Worm (Caenorhabditis elegans) whole organism, L2 larva: ENCODE results near the gene K01G5.10.
A peak's percentile ranks its signal among the peaks of the same experiment; 100 is the strongest.

Experiments used
- C34F6.9 ChIP-seq: fragments of 150-350 bp; optimal IDR thresholded peaks from 2 replicates; lab custom pipeline; 2014; ENCODE audit warnings: missing biosample characterization, missing genetic modification characterization
- F13H6.1 ChIP-seq: sonication (generic microtip); optimal IDR thresholded peaks from 2 replicates; lab custom pipeline; 2016; ENCODE audit warnings: missing genetic modification characterization, missing compliant biosample characterization
- R02D3.7 ChIP-seq: fragments of 150-350 bp; optimal IDR thresholded peaks from 2 replicates; lab custom pipeline; 2014; ENCODE audit warnings: missing biosample characterization, missing genetic modification characterization
- Y55F3AM.14 ChIP-seq: fragments of 200-800 bp; sonication (Bioruptor generic); optimal IDR thresholded peaks from 2 replicates; lab custom pipeline; 2018; ENCODE audit warnings: mild to moderate bottlenecking, missing genetic modification characterization, missing compliant biosample characterization
- ZK546.5 ChIP-seq: sonication (generic microtip); optimal IDR thresholded peaks from 2 replicates; lab custom pipeline; 2017; ENCODE audit warnings: missing biosample characterization, missing genetic modification characterization
- alr-1 ChIP-seq: fragments of 150-350 bp; optimal IDR thresholded peaks from 2 replicates; lab custom pipeline; 2014; ENCODE audit warnings: missing biosample characterization, missing genetic modification characterization
- aly-2 ChIP-seq: fragments of 150-350 bp; optimal IDR thresholded peaks from 2 replicates; lab custom pipeline; 2014; ENCODE audit warnings: missing biosample characterization, missing genetic modification characterization
- ama-1 ChIP-seq: fragments of 150-350 bp; optimal IDR thresholded peaks from 2 replicates; lab custom pipeline; 2018; ENCODE audit warnings: inconsistent platforms
- blmp-1 ChIP-seq: sonication (generic microtip); optimal IDR thresholded peaks from 2 replicates; lab custom pipeline; 2017; ENCODE audit warnings: missing genetic modification characterization, mild to moderate bottlenecking, missing compliant biosample characterization, antibody characterized with exemption, moderate library complexity; ENCODE audit not compliant: insufficient read depth
- ceh-16 ChIP-seq: fragments of 150-350 bp; optimal IDR thresholded peaks from 2 replicates; lab custom pipeline; 2014; ENCODE audit warnings: missing biosample characterization, missing genetic modification characterization
- crh-2 ChIP-seq: sonication (generic microtip); optimal IDR thresholded peaks from 2 replicates; lab custom pipeline; 2017; ENCODE audit warnings: missing biosample characterization, missing genetic modification characterization
- dmd-4 ChIP-seq: sonication (generic microtip); optimal IDR thresholded peaks from 2 replicates; lab custom pipeline; 2017; ENCODE audit warnings: missing biosample characterization, missing genetic modification characterization
- egl-27 ChIP-seq: sonication (generic microtip); optimal IDR thresholded peaks from 3 replicates; lab custom pipeline; 2017; ENCODE audit warnings: missing biosample characterization, missing genetic modification reagents, missing genetic modification characterization
- elt-1 ChIP-seq: fragments of 150-350 bp; optimal IDR thresholded peaks from 2 replicates; lab custom pipeline; 2014; ENCODE audit warnings: missing biosample characterization, missing genetic modification characterization
- elt-3 ChIP-seq: sonication (generic microtip); optimal IDR thresholded peaks from 2 replicates; lab custom pipeline; 2017; ENCODE audit warnings: missing biosample characterization, missing genetic modification characterization
- fos-1 ChIP-seq: fragments of 150-350 bp; optimal IDR thresholded peaks from 2 replicates; lab custom pipeline; 2014; ENCODE audit warnings: missing biosample characterization, missing genetic modification characterization
- gmeb-1 ChIP-seq: fragments of 150-350 bp; optimal IDR thresholded peaks from 2 replicates; lab custom pipeline; 2014; ENCODE audit warnings: missing biosample characterization, missing genetic modification characterization
- lin-11 ChIP-seq: fragments of 150-350 bp; sonication (generic microtip); optimal IDR thresholded peaks from 2 replicates; lab custom pipeline; 2014; ENCODE audit warnings: missing biosample characterization, missing genetic modification characterization, inconsistent platforms, mixed read lengths
- lin-13 ChIP-seq: fragments of 150-350 bp; optimal IDR thresholded peaks from 2 replicates; lab custom pipeline; 2014; ENCODE audit warnings: missing biosample characterization, missing genetic modification reagents, missing genetic modification characterization
- lin-39 ChIP-seq: fragments of 150-350 bp; optimal IDR thresholded peaks from 2 replicates; lab custom pipeline; 2014; ENCODE audit warnings: missing biosample characterization, missing genetic modification reagents, missing genetic modification characterization
- lsy-2 ChIP-seq, 2 experiments: fragments of 150-350 bp in 1 of 2; sonication (generic microtip) in 1 of 2; optimal IDR thresholded peaks; 2 replicates each; lab custom pipeline; 2014 to 2017; ENCODE audit warnings: missing biosample characterization in 2 of 2, missing genetic modification characterization in 2 of 2
- mab-5 ChIP-seq: fragments of 150-350 bp; optimal IDR thresholded peaks from 2 replicates; lab custom pipeline; 2014; ENCODE audit warnings: missing biosample characterization, missing genetic modification characterization
- mbf-1 ChIP-seq: sonication (generic microtip); optimal IDR thresholded peaks from 2 replicates; lab custom pipeline; 2017; ENCODE audit warnings: missing biosample characterization, missing genetic modification characterization
- mdl-1 ChIP-seq, 2 experiments: fragments of 150-350 bp in 1 of 2; sonication (generic microtip) in 1 of 2; optimal IDR thresholded peaks; 2 replicates each; lab custom pipeline; 2017; ENCODE audit warnings: missing biosample characterization in 2 of 2, missing genetic modification characterization in 2 of 2
- nhr-10 ChIP-seq: sonication (generic microtip); optimal IDR thresholded peaks from 2 replicates; lab custom pipeline; 2017; ENCODE audit warnings: missing biosample characterization, missing genetic modification characterization
- nhr-11 ChIP-seq: fragments of 150-350 bp; optimal IDR thresholded peaks from 2 replicates; lab custom pipeline; 2014; ENCODE audit warnings: missing biosample characterization, missing genetic modification characterization
- nhr-12 ChIP-seq: fragments of 150-350 bp; optimal IDR thresholded peaks from 2 replicates; lab custom pipeline; 2014; ENCODE audit warnings: missing biosample characterization, missing genetic modification characterization
- nhr-129 ChIP-seq: fragments of 150-350 bp; optimal IDR thresholded peaks from 2 replicates; lab custom pipeline; 2014; ENCODE audit warnings: missing biosample characterization, missing genetic modification characterization
- nhr-21 ChIP-seq: fragments of 150-350 bp; optimal IDR thresholded peaks from 2 replicates; lab custom pipeline; 2014; ENCODE audit warnings: missing biosample characterization, missing genetic modification characterization
- nhr-23 ChIP-seq: fragments of 150-350 bp; optimal IDR thresholded peaks from 2 replicates; lab custom pipeline; 2014; ENCODE audit warnings: missing biosample characterization, missing genetic modification reagents, missing genetic modification characterization
- nhr-237 ChIP-seq: fragments of 150-350 bp; optimal IDR thresholded peaks from 2 replicates; lab custom pipeline; 2014; ENCODE audit warnings: missing biosample characterization, missing genetic modification characterization
- nhr-25 ChIP-seq: fragments of 150-350 bp; sonication (generic microtip); optimal IDR thresholded peaks from 3 replicates; lab custom pipeline; 2014; ENCODE audit warnings: missing biosample characterization, missing genetic modification characterization
- nhr-77 ChIP-seq: fragments of 150-350 bp; optimal IDR thresholded peaks from 2 replicates; lab custom pipeline; 2014; ENCODE audit warnings: missing biosample characterization, missing genetic modification characterization
- sem-4 ChIP-seq: fragments of 150-350 bp; optimal IDR thresholded peaks from 2 replicates; lab custom pipeline; 2014; ENCODE audit warnings: missing biosample characterization, missing genetic modification reagents, missing genetic modification characterization
- skn-1 ChIP-seq: sonication (generic microtip); optimal IDR thresholded peaks from 2 replicates; lab custom pipeline; 2017; ENCODE audit warnings: missing biosample characterization, missing genetic modification characterization
- sma-3 ChIP-seq: sonication (generic microtip); optimal IDR thresholded peaks from 2 replicates; lab custom pipeline; 2016; ENCODE audit warnings: missing genetic modification reagents, missing genetic modification characterization, missing compliant biosample characterization
- sma-9 ChIP-seq, 2 experiments: fragments of 150-350 bp in 1 of 2; sonication (generic microtip) in 1 of 2; optimal IDR thresholded peaks; 2 replicates each; lab custom pipeline; 2014 to 2016; ENCODE audit warnings: missing genetic modification characterization in 2 of 2, mild to moderate bottlenecking in 1 of 2, missing biosample characterization in 1 of 2, missing compliant biosample characterization in 1 of 2, missing genetic modification reagents in 1 of 2, moderate library complexity in 1 of 2
- snpc-4 ChIP-seq: fragments of 150-350 bp; optimal IDR thresholded peaks from 2 replicates; lab custom pipeline; 2014; ENCODE audit warnings: missing biosample characterization, missing genetic modification characterization
- unc-39 ChIP-seq: fragments of 150-350 bp; optimal IDR thresholded peaks from 2 replicates; lab custom pipeline; 2014; ENCODE audit warnings: missing biosample characterization, missing genetic modification characterization
- unc-55 ChIP-seq: fragments of 150-350 bp; sonication (generic microtip); optimal IDR thresholded peaks from 3 replicates; lab custom pipeline; 2014; ENCODE audit warnings: missing biosample characterization, missing genetic modification reagents, missing genetic modification characterization
- zag-1 ChIP-seq: fragments of 150-350 bp; optimal IDR thresholded peaks from 2 replicates; lab custom pipeline; 2014; ENCODE audit warnings: missing biosample characterization, missing genetic modification characterization
- ztf-1 ChIP-seq: fragments of 200-800 bp; sonication (Bioruptor generic); conservative IDR thresholded peaks from 2 replicates; pipeline ENCODE4 v1.3.6; 2022; ENCODE audit warnings: missing genetic modification characterization, missing compliant biosample characterization
- ztf-4 ChIP-seq: fragments of 150-350 bp; optimal IDR thresholded peaks from 2 replicates; lab custom pipeline; 2014; ENCODE audit warnings: missing biosample characterization, missing genetic modification characterization

Gene K01G5.10

ce11 chrIII:10721056-10721455, 37.3 kb downstream of the K01G5.10 start:
- TF ChIP-seq zag-1 (tag; lab: Kevin White, UChicago) (no peak), snpc-4 (tag; lab: Kevin White, UChicago) (no peak), skn-1 (tag; lab: Kevin White, UChicago) (no peak), nhr-129 (tag; lab: Kevin White, UChicago) (no peak), lin-11 (no peak), mbf-1 (no peak), unc-55 (no peak), ceh-16 (tag; lab: Kevin White, UChicago) (no peak), elt-3 (tag; lab: Kevin White, UChicago) (no peak), elt-1 (tag; lab: Kevin White, UChicago) (no peak), nhr-11 (tag; lab: Kevin White, UChicago) (no peak), ZK546.5 (tag; lab: Kevin White, UChicago) (no peak), blmp-1 (tag; lab: Kevin White, UChicago) (no peak), unc-39 (no peak), nhr-237 (tag; lab: Kevin White, UChicago) (no peak), C34F6.9 (tag; lab: Kevin White, UChicago) (no peak), sma-9 (GFP tag; optimal IDR thresholded peaks at IDR 0.05; lab: Kevin White, UChicago) (no peak), sma-9 (tag; optimal IDR thresholded peaks at IDR 0.05; lab: Kevin White, UChicago) (no peak), alr-1 (tag; lab: Kevin White, UChicago) (no peak), gmeb-1 (tag; lab: Kevin White, UChicago) (no peak), ztf-1 (no peak)

- TF ChIP-seq C34F6.9 (tag; lab: Kevin White, UChicago) = peak; percentile 92
- TF ChIP-seq ceh-16 (tag; lab: Kevin White, UChicago) = peak; percentile 56
- TF ChIP-seq sma-9 (GFP tag; optimal IDR thresholded peaks at IDR 0.05; lab: Kevin White, UChicago) = peak; percentile 95
- no peak for TF ChIP-seq sma-9 (tag; optimal IDR thresholded peaks at IDR 0.05; lab: Kevin White, UChicago)
- TF ChIP-seq zag-1 (tag; lab: Kevin White, UChicago) = peak; percentile 43
- peak; percentile 50 to 69 for TF ChIP-seq mdl-1 (tag; optimal IDR thresholded peaks at IDR 0.05; lab: Kevin White, UChicago)
- peak; percentile 85 for TF ChIP-seq sem-4 (tag; lab: Kevin White, UChicago)
- TF ChIP-seq lin-11 = peak; percentile 58
- no peak for TF ChIP-seq lin-39 (tag; lab: Kevin White, UChicago)
- TF ChIP-seq sma-3 (GFP tag; lab: Kevin White, UChicago) = peak; percentile 83
- TF ChIP-seq unc-55 = peak; percentile 87
- TF ChIP-seq dmd-4 (tag; lab: Kevin White, UChicago) = no peak
- peak; percentile 77 for TF ChIP-seq gmeb-1 (tag; lab: Kevin White, UChicago)
- TF ChIP-seq crh-2 = peak; percentile 83
- no peak for TF ChIP-seq nhr-12 (tag; lab: Kevin White, UChicago)
- peak; percentile 19 for TF ChIP-seq snpc-4 (tag; lab: Kevin White, UChicago)
- TF ChIP-seq nhr-129 (tag; lab: Kevin White, UChicago) = peak; percentile 85
- TF ChIP-seq aly-2 (tag; lab: Kevin White, UChicago) = no peak
- no peak for TF ChIP-seq nhr-10 (tag; lab: Kevin White, UChicago)
- peak; percentile 38 for TF ChIP-seq nhr-25 (tag; lab: Kevin White, UChicago)
- peak; percentile 31 for TF ChIP-seq nhr-77 (tag; lab: Kevin White, UChicago)
- TF ChIP-seq unc-39 = no peak
- peak; percentile 31 for TF ChIP-seq nhr-237 (tag; lab: Kevin White, UChicago)
- no peak for TF ChIP-seq R02D3.7 (tag; lab: Kevin White, UChicago)
- TF ChIP-seq fos-1 (tag; lab: Kevin White, UChicago) = peak; percentile 88
- TF ChIP-seq egl-27 (tag; lab: Kevin White, UChicago) = peak; percentile 83
- TF ChIP-seq F13H6.1 (tag; lab: Kevin White, UChicago) = peak; percentile 96
- TF ChIP-seq blmp-1 (tag; lab: Kevin White, UChicago) = peak; percentile 35
- no peak for TF ChIP-seq nhr-23 (tag; lab: Kevin White, UChicago)
- no peak for TF ChIP-seq ama-1 (lab: Kevin White, UChicago)
- no peak for TF ChIP-seq alr-1 (tag; lab: Kevin White, UChicago)
- TF ChIP-seq lin-13 (GFP tag; lab: Kevin White, UChicago) = peak; percentile 66
- TF ChIP-seq mbf-1 = no peak
- no peak for TF ChIP-seq nhr-11 (tag; lab: Kevin White, UChicago)
- peak; percentile 73 for TF ChIP-seq nhr-21 (tag; lab: Kevin White, UChicago)
- peak; percentile 66 for TF ChIP-seq mab-5 (tag; lab: Kevin White, UChicago)
- peak; percentile 87 for TF ChIP-seq ztf-4 (tag; lab: Kevin White, UChicago)
- peak; percentile 57 to 87 for TF ChIP-seq lsy-2 (tag; optimal IDR thresholded peaks at IDR 0.05; lab: Kevin White, UChicago)
- TF ChIP-seq Y55F3AM.14 (GFP tag; lab: Kevin White, UChicago) = peak; percentile 9
- TF ChIP-seq, all 48 proteins: peak for 26
Observed at ce11 chrIII:10720170-10720569, 38.2 kb downstream of the K01G5.10 start.
